Fruit fly (Drosophila melanogaster) whole organism, embryonic: ENCODE measurements around the gene CG8128.
A peak's percentile ranks its signal among the peaks of the same experiment; 100 is the strongest.

Experiments
- ATbp ChIP-seq: fragments of 200-800 bp; sonication (Bioruptor generic); optimal IDR thresholded peaks from 2 replicates; lab custom pipeline; 2017; ENCODE audit warnings: missing biosample characterization, mild to moderate bottlenecking, missing genetic modification characterization, missing genetic modification reagents
- Bgb ChIP-seq: fragments of 200-800 bp; sonication (Bioruptor generic); IDR thresholded peaks from 2 replicates; pipeline ENCODE4 v1.3.6; 2022; ENCODE audit warnings: missing biosample characterization, missing genetic modification characterization; ENCODE audit not compliant: partially characterized antibody
- CG10654 ChIP-seq: fragments of 200-800 bp; sonication (Bioruptor generic); optimal IDR thresholded peaks from 2 replicates; lab custom pipeline; 2016; ENCODE audit warnings: missing biosample characterization, missing genetic modification characterization
- CG10979 ChIP-seq: fragments of 200-800 bp; sonication (Bioruptor generic); optimal IDR thresholded peaks from 2 replicates; lab custom pipeline; 2018; ENCODE audit warnings: missing biosample characterization, mild to moderate bottlenecking, missing genetic modification characterization, moderate library complexity
- CG11504 ChIP-seq: fragments of 200-800 bp; sonication (Bioruptor generic); optimal IDR thresholded peaks from 3 replicates; lab custom pipeline; 2019; ENCODE audit warnings: missing biosample characterization, mild to moderate bottlenecking, missing genetic modification characterization, moderate library complexity
- CG13296 ChIP-seq: fragments of 200-800 bp; sonication (Bioruptor generic); optimal IDR thresholded peaks from 3 replicates; lab custom pipeline; 2018; ENCODE audit warnings: missing biosample characterization, mild to moderate bottlenecking, missing genetic modification characterization
- CG15514 ChIP-seq: fragments of 200-800 bp; sonication (Bioruptor generic); optimal IDR thresholded peaks from 3 replicates; lab custom pipeline; 2017; ENCODE audit warnings: missing biosample characterization, missing genetic modification characterization, mild to moderate bottlenecking, moderate library complexity, missing genetic modification reagents
- CG16779 ChIP-seq: fragments of 200-800 bp; sonication (Bioruptor generic); IDR thresholded peaks from 2 replicates; pipeline ENCODE4 v1.3.6; 2022; ENCODE audit warnings: missing biosample characterization, missing genetic modification characterization
- CG17359 ChIP-seq: fragments of 200-800 bp; sonication (Bioruptor generic); optimal IDR thresholded peaks from 3 replicates; lab custom pipeline; 2018; ENCODE audit warnings: missing biosample characterization, mild to moderate bottlenecking, missing genetic modification characterization, moderate library complexity
- CG17568 ChIP-seq: fragments of 200-800 bp; sonication (Bioruptor generic); optimal IDR thresholded peaks from 2 replicates; lab custom pipeline; 2018; ENCODE audit warnings: missing biosample characterization, mild to moderate bottlenecking, missing genetic modification characterization, moderate library complexity
- CG1792 ChIP-seq: fragments of 200-800 bp; sonication (Bioruptor generic); optimal IDR thresholded peaks from 2 replicates; lab custom pipeline; 2016; ENCODE audit warnings: missing biosample characterization, missing genetic modification characterization
- CG3163 ChIP-seq: fragments of 200-800 bp; sonication (Bioruptor generic); optimal IDR thresholded peaks from 3 replicates; lab custom pipeline; 2016; ENCODE audit warnings: missing biosample characterization, missing genetic modification characterization
- CG32532 ChIP-seq: fragments of 200-800 bp; sonication (Bioruptor generic); IDR thresholded peaks from 2 replicates; pipeline ENCODE4 v1.3.6; 2022; ENCODE audit warnings: missing biosample characterization, missing genetic modification characterization
- CG4282 ChIP-seq: fragments of 200-800 bp; sonication (Bioruptor generic); optimal IDR thresholded peaks from 2 replicates; lab custom pipeline; 2016; ENCODE audit warnings: missing biosample characterization, missing genetic modification characterization
- CG4424 ChIP-seq: fragments of 200-800 bp; sonication (Bioruptor generic); optimal IDR thresholded peaks from 3 replicates; lab custom pipeline; 2016; ENCODE audit warnings: missing biosample characterization, missing genetic modification characterization
- CG7839 ChIP-seq: fragments of 200-800 bp; sonication (Bioruptor generic); optimal IDR thresholded peaks from 3 replicates; lab custom pipeline; 2018; ENCODE audit warnings: missing biosample characterization, mild to moderate bottlenecking, missing genetic modification characterization, moderate library complexity
- CG8478 ChIP-seq: fragments of >200 bp; optimal IDR thresholded peaks from 2 replicates; lab custom pipeline; 2018
- CG9215 ChIP-seq: fragments of 200-800 bp; sonication (Bioruptor generic); IDR thresholded peaks from 2 replicates; pipeline ENCODE4 v1.3.6; 2022; ENCODE audit warnings: missing biosample characterization, missing genetic modification characterization
- CG9876 ChIP-seq: fragments of 200-800 bp; sonication (Bioruptor generic); optimal IDR thresholded peaks from 2 replicates; lab custom pipeline; 2016; ENCODE audit warnings: missing biosample characterization, missing genetic modification characterization
- Camta ChIP-seq: fragments of 200-800 bp; sonication (Bioruptor generic); optimal IDR thresholded peaks from 2 replicates; lab custom pipeline; 2016; ENCODE audit warnings: missing biosample characterization, missing genetic modification characterization
- Doc2 ChIP-seq: fragments of 200-800 bp; sonication (Bioruptor generic); IDR thresholded peaks from 2 replicates; pipeline ENCODE4 v1.3.6; 2022; ENCODE audit warnings: missing biosample characterization, missing genetic modification characterization
- E2f2 ChIP-seq: fragments of 200-800 bp; sonication (Bioruptor generic); IDR thresholded peaks from 2 replicates; pipeline ENCODE4 v1.3.6; 2022; ENCODE audit warnings: missing biosample characterization, missing genetic modification characterization
- Eip74EF ChIP-seq, 2 experiments: fragments of 200-800 bp in 1 of 2; fragments of >200 bp in 1 of 2; sonication (Bioruptor generic) in 1 of 2; optimal IDR thresholded peaks; 2 replicates each; lab custom pipeline; 2017 to 2019; ENCODE audit warnings: missing biosample characterization in 2 of 2, missing genetic modification characterization in 2 of 2, mild to moderate bottlenecking in 1 of 2, moderate library complexity in 1 of 2
- Gsc ChIP-seq: fragments of 200-800 bp; sonication (Bioruptor generic); IDR thresholded peaks from 2 replicates; pipeline ENCODE4 v1.3.6; 2022; ENCODE audit warnings: missing biosample characterization, missing genetic modification characterization
- Gug ChIP-seq: fragments of 200-800 bp; sonication (Bioruptor generic); IDR thresholded peaks from 4 replicates; pipeline ENCODE4 v1.3.6; 2022; ENCODE audit warnings: missing biosample characterization, missing genetic modification characterization
- Hsf ChIP-seq: fragments of 200-800 bp; sonication (Bioruptor generic); optimal IDR thresholded peaks from 3 replicates; lab custom pipeline; 2016; ENCODE audit warnings: missing biosample characterization, missing genetic modification characterization
- MBD-R2 ChIP-seq: fragments of 200-800 bp; sonication (Bioruptor generic); IDR thresholded peaks from 2 replicates; pipeline ENCODE4 v1.3.6; 2022; ENCODE audit warnings: missing biosample characterization, missing genetic modification characterization
- Nf-YA ChIP-seq: fragments of 200-800 bp; sonication (Bioruptor generic); IDR thresholded peaks from 2 replicates; pipeline ENCODE4 v1.3.6; 2022; ENCODE audit warnings: missing biosample characterization, missing genetic modification characterization
- Side ChIP-seq: fragments of 200-800 bp; sonication (Bioruptor generic); optimal IDR thresholded peaks from 2 replicates; lab custom pipeline; 2016; ENCODE audit warnings: missing biosample characterization, missing genetic modification characterization
- Sin3A ChIP-seq: fragments of >200 bp; optimal IDR thresholded peaks from 2 replicates; lab custom pipeline; 2018
- Xrp1 ChIP-seq: fragments of 200-800 bp; sonication (Bioruptor generic); IDR thresholded peaks from 2 replicates; pipeline ENCODE4 v1.3.6; 2022; ENCODE audit warnings: missing biosample characterization, missing genetic modification characterization
- bab2 ChIP-seq: fragments of 200-800 bp; sonication (Bioruptor generic); optimal IDR thresholded peaks from 2 replicates; lab custom pipeline; 2016; ENCODE audit warnings: missing biosample characterization, missing genetic modification characterization
- chif ChIP-seq, 2 experiments: fragments of 200-800 bp; sonication (Bioruptor generic); optimal IDR thresholded peaks; 3 replicates each; lab custom pipeline; 2016; ENCODE audit warnings: missing biosample characterization in 2 of 2, missing genetic modification characterization in 2 of 2
- croc ChIP-seq: fragments of 200-800 bp; sonication (Bioruptor generic); conservative IDR thresholded peaks from 3 replicates; pipeline ENCODE4 v1.3.6; 2022; ENCODE audit warnings: missing biosample characterization, missing genetic modification characterization
- da ChIP-seq: fragments of 200-800 bp; sonication (Bioruptor generic); optimal IDR thresholded peaks from 2 replicates; lab custom pipeline; 2016; ENCODE audit warnings: missing biosample characterization, missing genetic modification characterization
- dm ChIP-seq: fragments of 200-800 bp; sonication (Bioruptor generic); optimal IDR thresholded peaks from 3 replicates; lab custom pipeline; 2016; ENCODE audit warnings: missing biosample characterization, missing genetic modification characterization
- dpn ChIP-seq, 2 experiments: fragments of 200-800 bp; sonication (Bioruptor generic); optimal IDR thresholded peaks; 3 replicates each; lab custom pipeline; 2016; ENCODE audit warnings: missing biosample characterization in 2 of 2, missing genetic modification characterization in 2 of 2
- fru ChIP-seq: fragments of >200 bp; optimal IDR thresholded peaks from 2 replicates; lab custom pipeline; 2017
- her ChIP-seq: fragments of 200-800 bp; sonication (Bioruptor generic); optimal IDR thresholded peaks from 2 replicates; lab custom pipeline; 2016; ENCODE audit warnings: missing biosample characterization, missing genetic modification characterization
- kay ChIP-seq: fragments of 200-800 bp; sonication (Bioruptor generic); optimal IDR thresholded peaks from 2 replicates; lab custom pipeline; 2016; ENCODE audit warnings: missing biosample characterization, missing genetic modification characterization
- ken ChIP-seq: fragments of 200-800 bp; sonication (Bioruptor generic); IDR thresholded peaks from 3 replicates; pipeline ENCODE4 v1.3.6; 2022; ENCODE audit warnings: missing biosample characterization, missing genetic modification characterization
- mirr ChIP-seq: fragments of 200-800 bp; sonication (Bioruptor generic); optimal IDR thresholded peaks from 3 replicates; lab custom pipeline; 2018; ENCODE audit warnings: missing biosample characterization, mild to moderate bottlenecking, missing genetic modification characterization
- nom ChIP-seq: fragments of 200-800 bp; sonication (Bioruptor generic); optimal IDR thresholded peaks from 2 replicates; lab custom pipeline; 2017; ENCODE audit warnings: missing biosample characterization, missing genetic modification characterization, mild to moderate bottlenecking, moderate library complexity, missing genetic modification reagents
- odd ChIP-seq: fragments of 200-800 bp; sonication (Bioruptor generic); optimal IDR thresholded peaks from 2 replicates; lab custom pipeline; 2017; ENCODE audit warnings: missing biosample characterization, mild to moderate bottlenecking, missing genetic modification characterization
- otp ChIP-seq: fragments of 200-800 bp; sonication (Bioruptor generic); IDR thresholded peaks from 3 replicates; pipeline ENCODE4, ENCODE4 v1.3.6; 2022; ENCODE audit warnings: missing biosample characterization, missing genetic modification characterization
- pho ChIP-seq: fragments of 200-800 bp; sonication (Bioruptor generic); optimal IDR thresholded peaks from 2 replicates; lab custom pipeline; 2016; ENCODE audit warnings: missing biosample characterization, missing genetic modification characterization
- ranshi ChIP-seq: fragments of 200-800 bp; sonication (Bioruptor generic); IDR thresholded peaks from 2 replicates; pipeline ENCODE4 v1.3.6; 2022; ENCODE audit warnings: missing biosample characterization, missing genetic modification characterization
- ro ChIP-seq: fragments of 200-800 bp; sonication (Bioruptor generic); IDR thresholded peaks from 2 replicates; pipeline ENCODE4 v1.3.6; 2022; ENCODE audit warnings: missing biosample characterization, missing genetic modification characterization
- run ChIP-seq: fragments of 200-800 bp; sonication (Bioruptor generic); optimal IDR thresholded peaks from 3 replicates; lab custom pipeline; 2018; ENCODE audit warnings: missing biosample characterization, mild to moderate bottlenecking, missing genetic modification characterization
- sd ChIP-seq: fragments of 200-800 bp; sonication (Bioruptor generic); optimal IDR thresholded peaks from 3 replicates; lab custom pipeline; 2018; ENCODE audit warnings: missing biosample characterization, mild to moderate bottlenecking, missing genetic modification characterization, moderate library complexity
- tin ChIP-seq: fragments of 200-800 bp; sonication (Bioruptor generic); optimal IDR thresholded peaks from 3 replicates; lab custom pipeline; 2016; ENCODE audit warnings: missing biosample characterization, missing genetic modification characterization
- tio ChIP-seq: fragments of 200-800 bp; sonication (Bioruptor generic); optimal IDR thresholded peaks from 2 replicates; lab custom pipeline; 2017; ENCODE audit warnings: missing biosample characterization, missing genetic modification characterization, inconsistent platforms
- vnd ChIP-seq: fragments of 200-800 bp; sonication (Bioruptor generic); IDR thresholded peaks from 3 replicates; pipeline ENCODE4 v1.3.6; 2022; ENCODE audit warnings: missing biosample characterization, missing genetic modification characterization; ENCODE audit not compliant: partially characterized antibody
- zen ChIP-seq: fragments of 200-800 bp; sonication (Bioruptor generic); optimal IDR thresholded peaks from 3 replicates; lab custom pipeline; 2018; ENCODE audit warnings: missing biosample characterization, mild to moderate bottlenecking, missing genetic modification characterization, moderate library complexity

The CG8128 gene

DNA sequence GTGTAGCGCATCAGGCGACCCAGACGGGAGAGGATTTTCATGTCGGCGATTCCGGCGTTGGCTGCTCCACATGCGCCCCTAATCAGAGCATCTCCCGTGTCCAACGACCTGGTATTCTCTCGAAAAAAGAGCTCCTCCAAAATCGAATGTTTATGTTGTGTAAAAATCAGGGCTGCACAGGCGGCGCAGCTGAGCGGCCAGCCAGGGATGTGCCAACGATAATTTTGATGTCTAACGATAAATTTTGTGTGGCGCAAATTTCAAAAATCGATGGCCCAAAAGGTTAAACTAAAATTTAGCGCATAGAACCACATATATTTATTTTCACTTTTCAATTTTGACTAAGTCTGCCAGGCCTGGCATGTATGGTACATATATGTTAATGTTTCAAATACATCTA lies 3.8 kb downstream of the CG8128 start, which contains the start of gene CG9240 (continued):
- no peak for TF ChIP-seq Camta (GFP tag; lab: Kevin White, UChicago)
- TF ChIP-seq Nf-YA (GFP tag; lab: Robert Waterston, UW), result no peak
- TF ChIP-seq CG9215 (GFP tag; lab: Robert Waterston, UW), result no peak
- TF ChIP-seq CG1792 (GFP tag; lab: Kevin White, UChicago), result no peak
- TF ChIP-seq da (GFP tag; lab: Kevin White, UChicago), result no peak
- no peak for TF ChIP-seq ATbp (GFP tag; lab: Kevin White, UChicago)
- no peak for TF ChIP-seq vnd (GFP tag; lab: Robert Waterston, UW)
- no peak for TF ChIP-seq CG7839 (tag; lab: Kevin White, UChicago)
- no peak for TF ChIP-seq CG16779 (GFP tag; lab: Robert Waterston, UW)
- TF ChIP-seq ranshi (GFP tag; lab: Robert Waterston, UW), result no peak
- TF ChIP-seq tin (GFP tag; lab: Kevin White, UChicago), result no peak
- no peak for TF ChIP-seq chif (GFP tag; optimal IDR thresholded peaks at IDR 0.05; lab: Kevin White, UChicago)
- no peak for TF ChIP-seq pho (GFP tag; lab: Kevin White, UChicago)
- TF ChIP-seq CG13296 (GFP tag; lab: Kevin White, UChicago), result no peak
- no peak for TF ChIP-seq Hsf (GFP tag; lab: Kevin White, UChicago)
- TF ChIP-seq sd (tag; lab: Kevin White, UChicago), result no peak
- no peak for TF ChIP-seq croc (GFP tag; lab: Robert Waterston, UW)
- 0 out of 2 replicates have a peak, but pooled peaks have one; percentile 16 for TF ChIP-seq Bgb (GFP tag; lab: Robert Waterston, UW)
- no peak for TF ChIP-seq Gsc (GFP tag; lab: Robert Waterston, UW)
- peak; percentile 69 for TF ChIP-seq CG15514
- TF ChIP-seq Doc2 (GFP tag; lab: Robert Waterston, UW), result no peak
- TF ChIP-seq her, result no peak
- no peak for TF ChIP-seq Sin3A (lab: Kevin White, UChicago)
- TF ChIP-seq tio, result no peak
- no peak for TF ChIP-seq CG11504
- TF ChIP-seq Xrp1, result no peak
- TF ChIP-seq CG10979 (tag; lab: Kevin White, UChicago), result no peak
- no peak for TF ChIP-seq Eip74EF (GFP tag; optimal IDR thresholded peaks at IDR 0.05; lab: Kevin White, UChicago)
- TF ChIP-seq Gug (GFP tag; lab: Robert Waterston, UW), result no peak
- TF ChIP-seq dm, result no peak
- no peak for TF ChIP-seq dpn (GFP tag; optimal IDR thresholded peaks at IDR 0.05; lab: Kevin White, UChicago)
- TF ChIP-seq CG4424 (GFP tag; lab: Kevin White, UChicago), result no peak
- no peak for TF ChIP-seq otp (GFP tag; lab: Robert Waterston, UW)
- TF ChIP-seq Side, result no peak
- TF ChIP-seq CG10654 (GFP tag; lab: Kevin White, UChicago), result no peak
- TF ChIP-seq ken (GFP tag; lab: Robert Waterston, UW), result no peak
- TF ChIP-seq CG8478 (lab: Kevin White, UChicago), result no peak
- TF ChIP-seq E2f2 (GFP tag; lab: Robert Waterston, UW), result peak; percentile 94
- TF ChIP-seq odd, result no peak
- TF ChIP-seq zen (tag; lab: Kevin White, UChicago), result no peak
- no peak for TF ChIP-seq ro (GFP tag; lab: Robert Waterston, UW)
- no peak for TF ChIP-seq CG9876 (GFP tag; lab: Kevin White, UChicago)
- no peak for TF ChIP-seq CG17568
- no peak for TF ChIP-seq CG3163
- TF ChIP-seq run (tag; lab: Kevin White, UChicago), result no peak
- TF ChIP-seq CG4282, result no peak
- TF ChIP-seq kay, result no peak
- TF ChIP-seq nom (GFP tag; lab: Kevin White, UChicago), result peak; percentile 2
- no peak for TF ChIP-seq CG17359 (tag; lab: Kevin White, UChicago)
- TF ChIP-seq fru (lab: Kevin White, UChicago), result no peak
- no peak for TF ChIP-seq mirr (GFP tag; lab: Kevin White, UChicago)
- peak; percentile 87 for TF ChIP-seq MBD-R2 (GFP tag; lab: Robert Waterston, UW)
- no peak for TF ChIP-seq CG32532 (GFP tag; lab: Robert Waterston, UW)
- no peak for TF ChIP-seq bab2 (GFP tag; lab: Kevin White, UChicago)
